Fruit fly (Drosophila melanogaster): Measurements from ENCODE around the gene Reph.
A peak's percentile ranks its signal among the peaks of the same experiment; 100 is the strongest.

Reph gene

dm6 chr2L:3825413-3825812 is 22.1 kb downstream of the Reph start, which contains the start of gene slp1 (continued):
- no peak for TF ChIP-seq CG8924 (tag; optimal IDR thresholded peaks at IDR 0.05)
- TF ChIP-seq Blimp-1 (GFP tag; optimal IDR thresholded peaks at IDR 0.05): no peak
- TF ChIP-seq CrebB (tag; optimal IDR thresholded peaks at IDR 0.05): no peak
- no peak for TF ChIP-seq vnd (GFP tag; IDR thresholded peaks at IDR 0.05; ENCODE audit: partially characterized antibody)
- no peak for TF ChIP-seq unpg (GFP tag; optimal IDR thresholded peaks at IDR 0.05)
- no peak for TF ChIP-seq peb (GFP tag; IDR thresholded peaks at IDR 0.05)
- TF ChIP-seq Deaf1 (tag; optimal IDR thresholded peaks at IDR 0.05): peak; percentile 95
- TF ChIP-seq CG18262 (tag; optimal IDR thresholded peaks at IDR 0.05): no peak
- peak; percentile 6 for TF ChIP-seq CG15696 (tag; optimal IDR thresholded peaks at IDR 0.05)
- TF ChIP-seq CG17328 (GFP tag; IDR thresholded peaks at IDR 0.05): no peak
- TF ChIP-seq bbx (GFP tag; IDR thresholded peaks at IDR 0.05; ENCODE audit: partially characterized antibody): peak; percentile 38; the same call in 1 of the 2 replicates
- TF ChIP-seq Trl (optimal IDR thresholded peaks at IDR 0.05): peak in 1 of 2 experiments; percentile 30
- TF ChIP-seq Trl (GFP tag; optimal IDR thresholded peaks at IDR 0.05): no peak
- no peak for TF ChIP-seq ind (GFP tag; optimal IDR thresholded peaks at IDR 0.05)
- TF ChIP-seq CG9876 (GFP tag; optimal IDR thresholded peaks at IDR 0.05): no peak
- no peak for TF ChIP-seq ap (GFP tag; IDR thresholded peaks at IDR 0.05)
- TF ChIP-seq CG11093 (GFP tag; IDR thresholded peaks at IDR 0.05): no peak
- TF ChIP-seq repo (GFP tag; optimal IDR thresholded peaks at IDR 0.05): no peak
- TF ChIP-seq tin (GFP tag; optimal IDR thresholded peaks at IDR 0.05): no peak
- no peak for TF ChIP-seq lov (optimal IDR thresholded peaks at IDR 0.05)
- no peak for TF ChIP-seq lov (GFP tag; IDR thresholded peaks at IDR 0.05)
- TF ChIP-seq CG3995 (GFP tag; optimal IDR thresholded peaks at IDR 0.05): no peak
- TF ChIP-seq crc (GFP tag; optimal IDR thresholded peaks at IDR 0.05): no peak
- no peak for TF ChIP-seq al (GFP tag; IDR thresholded peaks at IDR 0.05)
- peak; percentile 67 for TF ChIP-seq pros (GFP tag; optimal IDR thresholded peaks at IDR 0.05)
- TF ChIP-seq z (GFP tag; IDR thresholded peaks at IDR 0.05): peak; percentile 58; the same call in 1 of the 3 replicates
- no peak for TF ChIP-seq CG13296 (GFP tag; optimal IDR thresholded peaks at IDR 0.05)
- TF ChIP-seq Eip74EF (GFP tag; optimal IDR thresholded peaks at IDR 0.05): no peak
- TF ChIP-seq crol (GFP tag; IDR thresholded peaks at IDR 0.05): peak; percentile 56; the same call in 1 of the 2 replicates
- peak; percentile 13 for TF ChIP-seq HLHmδ (GFP tag; optimal IDR thresholded peaks at IDR 0.05)
- TF ChIP-seq Poxn (GFP tag; IDR thresholded peaks at IDR 0.05): no peak
- TF ChIP-seq luna (GFP tag; optimal IDR thresholded peaks at IDR 0.05): no peak
- TF ChIP-seq shn (GFP tag; optimal IDR thresholded peaks at IDR 0.05): no peak
- TF ChIP-seq Jarid2 (GFP tag; optimal IDR thresholded peaks at IDR 0.05): peak; percentile 94
- no peak for TF ChIP-seq CG12744 (GFP tag; optimal IDR thresholded peaks at IDR 0.05)
- TF ChIP-seq CG9215 (GFP tag; IDR thresholded peaks at IDR 0.05): no peak
- TF ChIP-seq disco-r (GFP tag; optimal IDR thresholded peaks at IDR 0.05): no peak
- no peak for TF ChIP-seq stwl (tag; optimal IDR thresholded peaks at IDR 0.05)
- TF ChIP-seq CG32532 (GFP tag; IDR thresholded peaks at IDR 0.05): no peak
- TF ChIP-seq exex (tag; optimal IDR thresholded peaks at IDR 0.05): no peak
- no peak for TF ChIP-seq Pdp1 (GFP tag; optimal IDR thresholded peaks at IDR 0.05)
- TF ChIP-seq mld (GFP tag; IDR thresholded peaks at IDR 0.05; ENCODE audit: partially characterized antibody): no peak
- no peak for TF ChIP-seq CG14667 (GFP tag; IDR thresholded peaks at IDR 0.05)
- no peak for TF ChIP-seq CG30403 (GFP tag; optimal IDR thresholded peaks at IDR 0.05)
- TF ChIP-seq chif (GFP tag; optimal IDR thresholded peaks at IDR 0.05): peak in 1 of 2 experiments; percentile 3
- peak; percentile 65 for TF ChIP-seq sens (GFP tag)
- TF ChIP-seq CG3838 (GFP tag; optimal IDR thresholded peaks at IDR 0.05): no peak
- no peak for TF ChIP-seq CG12236 (GFP tag; optimal IDR thresholded peaks at IDR 0.05)
- peak; percentile 0 for TF ChIP-seq phol (tag; optimal IDR thresholded peaks at IDR 0.05)
- no peak for TF ChIP-seq caup (GFP tag; optimal IDR thresholded peaks at IDR 0.05; ENCODE audit: severe bottlenecking)
- TF ChIP-seq fd102C (GFP tag; optimal IDR thresholded peaks at IDR 0.05): peak; percentile 12
- TF ChIP-seq Fer3 (tag; optimal IDR thresholded peaks at IDR 0.05): no peak
